Fruit fly (Drosophila melanogaster) whole organism, embryonic: Measurements from ENCODE around the gene GlyRS.

ENCODE experiments used
- CG10209 ChIP-seq: fragments of 200-800 bp; sonication (Bioruptor generic); optimal IDR thresholded peaks from 3 replicates; lab custom pipeline; 2017; ENCODE audit warnings: missing biosample characterization, mild to moderate bottlenecking, missing genetic modification characterization, missing genetic modification reagents
- CG11504 ChIP-seq: fragments of 200-800 bp; sonication (Bioruptor generic); optimal IDR thresholded peaks from 3 replicates; lab custom pipeline; 2019; ENCODE audit warnings: missing biosample characterization, mild to moderate bottlenecking, missing genetic modification characterization, moderate library complexity
- CG12104 ChIP-seq: fragments of 200-800 bp; sonication (Bioruptor generic); optimal IDR thresholded peaks from 3 replicates; lab custom pipeline; 2016; ENCODE audit warnings: missing biosample characterization, missing genetic modification characterization
- CG12659 ChIP-seq: fragments of 200-800 bp; sonication (Bioruptor generic); optimal IDR thresholded peaks from 3 replicates; lab custom pipeline; 2017; ENCODE audit warnings: mild to moderate bottlenecking, missing biosample characterization, missing genetic modification reagents, missing genetic modification characterization
- CG13424 ChIP-seq: fragments of 200-800 bp; sonication (Bioruptor generic); optimal IDR thresholded peaks from 2 replicates; lab custom pipeline; 2019; ENCODE audit warnings: missing biosample characterization, mild to moderate bottlenecking, missing genetic modification characterization, moderate library complexity
- CG15073 ChIP-seq: fragments of 200-800 bp; sonication (Bioruptor generic); optimal IDR thresholded peaks from 2 replicates; lab custom pipeline; 2016; ENCODE audit warnings: missing biosample characterization, missing genetic modification characterization
- CG16815 ChIP-seq: fragments of 200-800 bp; sonication (Bioruptor generic); optimal IDR thresholded peaks from 3 replicates; lab custom pipeline; 2017; ENCODE audit warnings: missing biosample characterization, mild to moderate bottlenecking, missing genetic modification characterization
- CG17568 ChIP-seq: fragments of 200-800 bp; sonication (Bioruptor generic); optimal IDR thresholded peaks from 2 replicates; lab custom pipeline; 2018; ENCODE audit warnings: missing biosample characterization, mild to moderate bottlenecking, missing genetic modification characterization, moderate library complexity
- CG18262 ChIP-seq: fragments of 200-800 bp; optimal IDR thresholded peaks from 3 replicates; lab custom pipeline; 2019; ENCODE audit warnings: missing biosample characterization, mild to moderate bottlenecking, missing genetic modification characterization, moderate library complexity
- CG2712 ChIP-seq: fragments of 200-800 bp; optimal IDR thresholded peaks from 3 replicates; lab custom pipeline; 2019; ENCODE audit warnings: missing biosample characterization, mild to moderate bottlenecking, missing genetic modification characterization, moderate library complexity
- CG34224 ChIP-seq: fragments of 200-800 bp; sonication (Bioruptor generic); IDR thresholded peaks from 3 replicates; pipeline ENCODE4 v1.3.6; 2022; ENCODE audit warnings: missing biosample characterization, missing genetic modification characterization; ENCODE audit not compliant: partially characterized antibody
- CG4360 ChIP-seq: fragments of 200-800 bp; sonication (Bioruptor generic); IDR thresholded peaks from 2 replicates; pipeline ENCODE4 v1.3.6; 2022; ENCODE audit warnings: missing biosample characterization, missing genetic modification characterization
- CG8388 ChIP-seq: fragments of 200-800 bp; sonication (Bioruptor generic); optimal IDR thresholded peaks from 2 replicates; lab custom pipeline; 2019; ENCODE audit warnings: missing biosample characterization, mild to moderate bottlenecking, missing genetic modification characterization, moderate library complexity
- CG8478 ChIP-seq: fragments of >200 bp; optimal IDR thresholded peaks from 2 replicates; lab custom pipeline; 2018
- CG9727 ChIP-seq: fragments of 200-800 bp; sonication (Bioruptor generic); optimal IDR thresholded peaks from 3 replicates; lab custom pipeline; 2017; ENCODE audit warnings: missing biosample characterization, mild to moderate bottlenecking, missing genetic modification characterization
- CG9932 ChIP-seq: fragments of 200-800 bp; sonication (Bioruptor generic); IDR thresholded peaks from 2 replicates; pipeline ENCODE4 v1.3.6; 2022; ENCODE audit warnings: missing biosample characterization, missing genetic modification characterization
- Dip2 ChIP-seq: fragments of 200-800 bp; sonication (Bioruptor generic); IDR thresholded peaks from 2 replicates; pipeline ENCODE4 v1.3.6; 2022; ENCODE audit warnings: missing biosample characterization, missing genetic modification characterization
- Fer3 ChIP-seq: fragments of 200-800 bp; sonication (Bioruptor generic); optimal IDR thresholded peaks from 2 replicates; lab custom pipeline; 2018; ENCODE audit warnings: missing biosample characterization, mild to moderate bottlenecking, missing genetic modification characterization, moderate library complexity
- H2.0 ChIP-seq: fragments of 200-800 bp; sonication (Bioruptor generic); IDR thresholded peaks from 2 replicates; pipeline ENCODE4 v1.3.6; 2022; ENCODE audit warnings: missing biosample characterization, missing genetic modification characterization
- HLH54F ChIP-seq: fragments of 200-800 bp; sonication (Bioruptor generic); optimal IDR thresholded peaks from 3 replicates; lab custom pipeline; 2016; ENCODE audit warnings: missing biosample characterization, missing genetic modification characterization
- Hmr ChIP-seq: fragments of 200-800 bp; sonication (Bioruptor generic); optimal IDR thresholded peaks from 3 replicates; lab custom pipeline; 2017; ENCODE audit warnings: mild to moderate bottlenecking, missing biosample characterization, missing genetic modification reagents, missing genetic modification characterization
- Hr3 ChIP-seq: fragments of 200-800 bp; sonication (Bioruptor generic); optimal IDR thresholded peaks from 3 replicates; lab custom pipeline; 2016; ENCODE audit warnings: missing biosample characterization, missing genetic modification characterization
- Hr51 ChIP-seq, 2 experiments: fragments of 200-800 bp; sonication (Bioruptor generic); optimal IDR thresholded peaks; 2 replicates in 1 of 2; 3 replicates in 1 of 2; lab custom pipeline; 2016 to 2018; ENCODE audit warnings: missing biosample characterization in 2 of 2, missing genetic modification characterization in 2 of 2, mild to moderate bottlenecking in 1 of 2, moderate library complexity in 1 of 2
- Hsf ChIP-seq: fragments of 200-800 bp; sonication (Bioruptor generic); optimal IDR thresholded peaks from 3 replicates; lab custom pipeline; 2016; ENCODE audit warnings: missing biosample characterization, missing genetic modification characterization
- NFAT ChIP-seq: fragments of 200-800 bp; sonication (Bioruptor generic); IDR thresholded peaks from 2 replicates; pipeline ENCODE4 v1.3.6; 2022; ENCODE audit warnings: missing biosample characterization, missing genetic modification characterization
- Nf-YA ChIP-seq: fragments of 200-800 bp; sonication (Bioruptor generic); IDR thresholded peaks from 2 replicates; pipeline ENCODE4 v1.3.6; 2022; ENCODE audit warnings: missing biosample characterization, missing genetic modification characterization
- Rfx ChIP-seq: fragments of 200-800 bp; sonication (Bioruptor generic); IDR thresholded peaks from 2 replicates; pipeline ENCODE4 v1.3.6; 2022; ENCODE audit warnings: missing biosample characterization, missing genetic modification characterization
- Scr ChIP-seq: fragments of 200-800 bp; sonication (Bioruptor generic); IDR thresholded peaks from 2 replicates; pipeline ENCODE4 v1.3.6; 2022; ENCODE audit warnings: missing biosample characterization, missing genetic modification characterization; ENCODE audit not compliant: partially characterized antibody
- TFAM ChIP-seq: fragments of 200-800 bp; sonication (Bioruptor generic); optimal IDR thresholded peaks from 2 replicates; lab custom pipeline; 2017; ENCODE audit warnings: missing biosample characterization, missing genetic modification characterization, inconsistent platforms
- Xbp1 ChIP-seq: fragments of 200-800 bp; sonication (Bioruptor generic); optimal IDR thresholded peaks from 3 replicates; lab custom pipeline; 2016; ENCODE audit warnings: missing biosample characterization, mild to moderate bottlenecking, missing genetic modification characterization
- Xrp1 ChIP-seq: fragments of 200-800 bp; sonication (Bioruptor generic); IDR thresholded peaks from 2 replicates; pipeline ENCODE4 v1.3.6; 2022; ENCODE audit warnings: missing biosample characterization, missing genetic modification characterization
- abd-A ChIP-seq: fragments of 200-800 bp; sonication (Bioruptor generic); optimal IDR thresholded peaks from 3 replicates; lab custom pipeline; 2019; ENCODE audit warnings: missing biosample characterization, mild to moderate bottlenecking, missing genetic modification characterization, moderate library complexity
- aop ChIP-seq: fragments of 200-800 bp; sonication (Bioruptor generic); IDR thresholded peaks from 2 replicates; pipeline ENCODE4 v1.3.6; 2022; ENCODE audit warnings: missing biosample characterization, missing genetic modification characterization
- bbx ChIP-seq: fragments of 200-800 bp; sonication (Bioruptor generic); IDR thresholded peaks from 2 replicates; pipeline ENCODE4 v1.3.6; 2022; ENCODE audit warnings: missing biosample characterization, missing genetic modification characterization; ENCODE audit not compliant: partially characterized antibody
- chif ChIP-seq, 2 experiments: fragments of 200-800 bp; sonication (Bioruptor generic); optimal IDR thresholded peaks; 3 replicates each; lab custom pipeline; 2016; ENCODE audit warnings: missing biosample characterization in 2 of 2, missing genetic modification characterization in 2 of 2
- chinmo ChIP-seq: fragments of 200-800 bp; sonication (Bioruptor generic); IDR thresholded peaks from 4 replicates; pipeline ENCODE4 v1.3.6; 2022; ENCODE audit warnings: missing biosample characterization, missing genetic modification characterization; ENCODE audit not compliant: partially characterized antibody
- dysf ChIP-seq: fragments of 200-800 bp; sonication (Bioruptor generic); IDR thresholded peaks from 3 replicates; pipeline ENCODE4 v1.3.6; 2022; ENCODE audit warnings: missing biosample characterization, missing genetic modification characterization
- exex ChIP-seq: fragments of 200-800 bp; sonication (Bioruptor generic); optimal IDR thresholded peaks from 4 replicates; lab custom pipeline; 2018; ENCODE audit warnings: missing biosample characterization, mild to moderate bottlenecking, missing genetic modification characterization, moderate library complexity
- h ChIP-seq: fragments of >200 bp; optimal IDR thresholded peaks from 2 replicates; lab custom pipeline; 2017
- knrl ChIP-seq: fragments of 200-800 bp; sonication (Bioruptor generic); IDR thresholded peaks from 3 replicates; pipeline ENCODE4 v1.3.6; 2022; ENCODE audit warnings: missing biosample characterization, missing genetic modification characterization; ENCODE audit not compliant: partially characterized antibody
- lmd ChIP-seq: fragments of 200-800 bp; sonication (Bioruptor generic); IDR thresholded peaks from 2 replicates; pipeline ENCODE4 v1.3.6; 2022; ENCODE audit warnings: missing biosample characterization, missing genetic modification characterization
- org-1 ChIP-seq: fragments of 200-800 bp; sonication (Bioruptor generic); optimal IDR thresholded peaks from 2 replicates; lab custom pipeline; 2017; ENCODE audit warnings: missing biosample characterization, missing genetic modification characterization
- rib ChIP-seq: fragments of 200-800 bp; sonication (Bioruptor generic); IDR thresholded peaks from 2 replicates; pipeline ENCODE4 v1.3.6; 2022; ENCODE audit warnings: missing biosample characterization, missing genetic modification characterization
- row ChIP-seq: fragments of 200-800 bp; sonication (Bioruptor generic); IDR thresholded peaks from 3 replicates; pipeline ENCODE4 v1.3.6; 2022; ENCODE audit warnings: missing biosample characterization, missing genetic modification characterization
- sens ChIP-seq: fragments of 200-800 bp; sonication (Bioruptor generic); peaks from one replicate; lab custom pipeline; 2016; ENCODE audit warnings: missing biosample characterization, missing genetic modification characterization
- tll ChIP-seq, 2 experiments: fragments of 200-800 bp in 1 of 2; fragments of >200 bp in 1 of 2; sonication (Bioruptor generic) in 1 of 2; optimal IDR thresholded peaks; 2 replicates each; lab custom pipeline; 2017 to 2019; ENCODE audit warnings: missing biosample characterization in 2 of 2, missing genetic modification characterization in 2 of 2, mild to moderate bottlenecking in 1 of 2, moderate library complexity in 1 of 2
- twi ChIP-seq: fragments of 200-800 bp; optimal IDR thresholded peaks from 2 replicates; lab custom pipeline; 2019; ENCODE audit warnings: missing biosample characterization, mild to moderate bottlenecking, missing genetic modification characterization, moderate library complexity
- vvl ChIP-seq: fragments of 200-800 bp; sonication (Bioruptor generic); IDR thresholded peaks from 2 replicates; pipeline ENCODE4 v1.3.6; 2022; ENCODE audit warnings: missing biosample characterization, missing genetic modification characterization
- yki ChIP-seq: fragments of >200 bp; optimal IDR thresholded peaks from 3 replicates; lab custom pipeline; 2018

GlyRS gene

dm6 chr3L:15141118-15142003 is 46.4 kb downstream of the GlyRS start (continued):
- TF ChIP-seq CG9727 = peak; percentile 31
- no peak for TF ChIP-seq org-1 (GFP tag; lab: Kevin White, UChicago)
- TF ChIP-seq NFAT (GFP tag; lab: Robert Waterston, UW) = 0 out of 2 replicates have a peak, but pooled peaks have one; percentile 19
- peak; percentile 80; the same call in 3 of the 4 replicates for TF ChIP-seq chinmo (GFP tag; lab: Robert Waterston, UW)
- TF ChIP-seq CG15073 (GFP tag; lab: Kevin White, UChicago) = no peak
- TF ChIP-seq abd-A (tag; lab: Kevin White, UChicago) = peak; percentile 25
- TF ChIP-seq Hr51 (GFP tag; optimal IDR thresholded peaks at IDR 0.05; lab: Kevin White, UChicago) = no peak
- peak; percentile 56 for TF ChIP-seq CG2712 (tag; lab: Kevin White, UChicago)
- no peak for TF ChIP-seq Hr3 (GFP tag; lab: Kevin White, UChicago)
- TF ChIP-seq CG34224 (GFP tag; lab: Robert Waterston, UW) = no peak
- peak; percentile 23 for TF ChIP-seq vvl
- TF ChIP-seq chif (GFP tag; optimal IDR thresholded peaks at IDR 0.05; lab: Kevin White, UChicago) = no peak
- peak; percentile 64 for TF ChIP-seq CG9932 (GFP tag; lab: Robert Waterston, UW)
- no peak for TF ChIP-seq knrl
- peak; percentile 20 for TF ChIP-seq Fer3 (tag; lab: Kevin White, UChicago)
- peak; percentile 14; the same call in 1 of the 3 replicates for TF ChIP-seq dysf (GFP tag; lab: Robert Waterston, UW)
- peak; percentile 19 for TF ChIP-seq Hmr (GFP tag; lab: Kevin White, UChicago)
- TF ChIP-seq CG11504 = peak; percentile 37
- TF ChIP-seq CG8478 = no peak
- TF ChIP-seq sens (GFP tag; lab: Kevin White, UChicago) = peak; percentile 76
- peak; percentile 60; the same call in 1 of the 2 replicates for TF ChIP-seq CG4360 (GFP tag; lab: Robert Waterston, UW)
- no peak for TF ChIP-seq h
- peak; percentile 33 for TF ChIP-seq CG18262
- TF ChIP-seq Scr (GFP tag; lab: Robert Waterston, UW) = no peak
- no peak for TF ChIP-seq Nf-YA
- peak; percentile 2 for TF ChIP-seq CG12659 (GFP tag; lab: Kevin White, UChicago)
- no peak for TF ChIP-seq CG12104 (GFP tag; lab: Kevin White, UChicago)
- peak; percentile 39; the same call in 1 of the 2 replicates for TF ChIP-seq rib
- no peak for TF ChIP-seq CG8388
- TF ChIP-seq TFAM (GFP tag; lab: Kevin White, UChicago) = no peak
- TF ChIP-seq CG13424 (tag; lab: Kevin White, UChicago) = peak; percentile 46
- peak; percentile 30 for TF ChIP-seq lmd (GFP tag; lab: Robert Waterston, UW)
- no peak for TF ChIP-seq twi (tag; lab: Kevin White, UChicago)
- no peak for TF ChIP-seq CG16815 (GFP tag; lab: Kevin White, UChicago)
- peak; percentile 83 for TF ChIP-seq row (GFP tag; lab: Robert Waterston, UW)
- TF ChIP-seq H2.0 (GFP tag; lab: Robert Waterston, UW) = 0 out of 2 replicates have a peak, but pooled peaks have one; percentile 26
- no peak for TF ChIP-seq CG17568 (GFP tag; lab: Kevin White, UChicago)
- TF ChIP-seq Rfx (GFP tag; lab: Robert Waterston, UW) = peak; percentile 73
- no peak for TF ChIP-seq bbx (GFP tag; lab: Robert Waterston, UW)
- peak; percentile 15 for TF ChIP-seq Hsf
- no peak for TF ChIP-seq yki (lab: Kevin White, UChicago)
- TF ChIP-seq exex = no peak
- no peak for TF ChIP-seq HLH54F (GFP tag; lab: Kevin White, UChicago)
- peak; percentile 59 for TF ChIP-seq Xrp1 (GFP tag; lab: Robert Waterston, UW)
- no peak for TF ChIP-seq aop (GFP tag; lab: Robert Waterston, UW)
- TF ChIP-seq tll (GFP tag; optimal IDR thresholded peaks at IDR 0.05; lab: Kevin White, UChicago) = no peak
- peak; percentile 23 for TF ChIP-seq Xbp1 (GFP tag; lab: Kevin White, UChicago)
- TF ChIP-seq CG10209 (GFP tag; lab: Kevin White, UChicago) = peak; percentile 32
- TF ChIP-seq Dip2 (GFP tag; lab: Robert Waterston, UW) = no peak
